Fruit fly (Drosophila melanogaster) whole organism, embryonic: ENCODE measurements around the gene CG7378.
A peak's percentile ranks its signal among the peaks of the same experiment; 100 is the strongest.

ENCODE experiments used
- Abd-B ChIP-seq: fragments of 200-800 bp; sonication (Bioruptor generic); optimal IDR thresholded peaks from 2 replicates; lab custom pipeline; 2018; ENCODE audit warnings: missing biosample characterization, mild to moderate bottlenecking, missing genetic modification characterization, moderate library complexity
- Antp ChIP-seq: fragments of 200-800 bp; sonication (Bioruptor generic); optimal IDR thresholded peaks from 3 replicates; lab custom pipeline; 2016; ENCODE audit warnings: missing biosample characterization, missing genetic modification characterization
- BtbVII ChIP-seq: fragments of 200-800 bp; sonication (Bioruptor generic); optimal IDR thresholded peaks from 3 replicates; lab custom pipeline; 2017; ENCODE audit warnings: missing biosample characterization, mild to moderate bottlenecking, missing genetic modification characterization
- CG10147 ChIP-seq: fragments of 200-800 bp; sonication (Bioruptor generic); optimal IDR thresholded peaks from 2 replicates; lab custom pipeline; 2019; ENCODE audit warnings: missing biosample characterization, mild to moderate bottlenecking, missing genetic modification characterization, moderate library complexity
- CG10654 ChIP-seq: fragments of 200-800 bp; sonication (Bioruptor generic); optimal IDR thresholded peaks from 2 replicates; lab custom pipeline; 2016; ENCODE audit warnings: missing biosample characterization, missing genetic modification characterization
- CG11504 ChIP-seq: fragments of 200-800 bp; sonication (Bioruptor generic); optimal IDR thresholded peaks from 3 replicates; lab custom pipeline; 2019; ENCODE audit warnings: missing biosample characterization, mild to moderate bottlenecking, missing genetic modification characterization, moderate library complexity
- CG12071 ChIP-seq: fragments of 200-800 bp; sonication (Bioruptor generic); optimal IDR thresholded peaks from 3 replicates; lab custom pipeline; 2018; ENCODE audit warnings: missing biosample characterization, mild to moderate bottlenecking, missing genetic modification characterization
- CG12391 ChIP-seq: fragments of 200-800 bp; sonication (Bioruptor generic); optimal IDR thresholded peaks from 3 replicates; lab custom pipeline; 2018; ENCODE audit warnings: missing biosample characterization, mild to moderate bottlenecking, missing genetic modification characterization, moderate library complexity
- CG13296 ChIP-seq: fragments of 200-800 bp; sonication (Bioruptor generic); optimal IDR thresholded peaks from 3 replicates; lab custom pipeline; 2018; ENCODE audit warnings: missing biosample characterization, mild to moderate bottlenecking, missing genetic modification characterization
- CG13624 ChIP-seq: fragments of 200-800 bp; sonication (Bioruptor generic); optimal IDR thresholded peaks from 2 replicates; lab custom pipeline; 2016; ENCODE audit warnings: missing biosample characterization, missing genetic modification characterization
- CG1602 ChIP-seq: fragments of 200-800 bp; sonication (Bioruptor generic); optimal IDR thresholded peaks from 3 replicates; lab custom pipeline; 2016; ENCODE audit warnings: missing biosample characterization, missing genetic modification characterization
- CG16815 ChIP-seq: fragments of 200-800 bp; sonication (Bioruptor generic); optimal IDR thresholded peaks from 3 replicates; lab custom pipeline; 2017; ENCODE audit warnings: missing biosample characterization, mild to moderate bottlenecking, missing genetic modification characterization
- CG17359 ChIP-seq: fragments of 200-800 bp; sonication (Bioruptor generic); optimal IDR thresholded peaks from 3 replicates; lab custom pipeline; 2018; ENCODE audit warnings: missing biosample characterization, mild to moderate bottlenecking, missing genetic modification characterization, moderate library complexity
- CG18476 ChIP-seq: fragments of 200-800 bp; sonication (Bioruptor generic); optimal IDR thresholded peaks from 2 replicates; lab custom pipeline; 2016; ENCODE audit warnings: missing biosample characterization, mild to moderate bottlenecking, missing genetic modification characterization
- CG18599 ChIP-seq: fragments of 200-800 bp; sonication (Bioruptor generic); optimal IDR thresholded peaks from 3 replicates; lab custom pipeline; 2017; ENCODE audit warnings: missing biosample characterization, missing genetic modification characterization, mild to moderate bottlenecking, moderate library complexity, missing genetic modification reagents
- CG2712 ChIP-seq: fragments of 200-800 bp; optimal IDR thresholded peaks from 3 replicates; lab custom pipeline; 2019; ENCODE audit warnings: missing biosample characterization, mild to moderate bottlenecking, missing genetic modification characterization, moderate library complexity
- CG3281 ChIP-seq: fragments of 200-800 bp; sonication (Bioruptor generic); optimal IDR thresholded peaks from 3 replicates; lab custom pipeline; 2017; ENCODE audit warnings: missing biosample characterization, mild to moderate bottlenecking, missing genetic modification characterization
- CG4424 ChIP-seq: fragments of 200-800 bp; sonication (Bioruptor generic); optimal IDR thresholded peaks from 3 replicates; lab custom pipeline; 2016; ENCODE audit warnings: missing biosample characterization, missing genetic modification characterization
- CG7372 ChIP-seq: fragments of 200-800 bp; sonication (Bioruptor generic); IDR thresholded peaks from 2 replicates; pipeline ENCODE4 v1.3.6; 2022; ENCODE audit warnings: missing biosample characterization, missing genetic modification characterization
- CG7786 ChIP-seq: fragments of 200-800 bp; sonication (Bioruptor generic); optimal IDR thresholded peaks from 2 replicates; lab custom pipeline; 2016; ENCODE audit warnings: missing biosample characterization, missing genetic modification characterization
- CG7839 ChIP-seq: fragments of 200-800 bp; sonication (Bioruptor generic); optimal IDR thresholded peaks from 3 replicates; lab custom pipeline; 2018; ENCODE audit warnings: missing biosample characterization, mild to moderate bottlenecking, missing genetic modification characterization, moderate library complexity
- CG8281 ChIP-seq: fragments of 200-800 bp; sonication (Bioruptor generic); optimal IDR thresholded peaks from 2 replicates; lab custom pipeline; 2018; ENCODE audit warnings: missing biosample characterization, mild to moderate bottlenecking, missing genetic modification characterization, moderate library complexity
- CG9215 ChIP-seq: fragments of 200-800 bp; sonication (Bioruptor generic); IDR thresholded peaks from 2 replicates; pipeline ENCODE4 v1.3.6; 2022; ENCODE audit warnings: missing biosample characterization, missing genetic modification characterization
- CkIIα-i1 ChIP-seq: fragments of 200-800 bp; sonication (Bioruptor generic); IDR thresholded peaks from 2 replicates; pipeline ENCODE4 v1.3.6; 2022; ENCODE audit warnings: missing biosample characterization, missing genetic modification characterization
- E2f2 ChIP-seq: fragments of 200-800 bp; sonication (Bioruptor generic); IDR thresholded peaks from 2 replicates; pipeline ENCODE4 v1.3.6; 2022; ENCODE audit warnings: missing biosample characterization, missing genetic modification characterization
- Eip74EF ChIP-seq, 2 experiments: fragments of 200-800 bp in 1 of 2; fragments of >200 bp in 1 of 2; sonication (Bioruptor generic) in 1 of 2; optimal IDR thresholded peaks; 2 replicates each; lab custom pipeline; 2017 to 2019; ENCODE audit warnings: missing biosample characterization in 2 of 2, missing genetic modification characterization in 2 of 2, mild to moderate bottlenecking in 1 of 2, moderate library complexity in 1 of 2
- Ets97D ChIP-seq: fragments of 200-800 bp; sonication (Bioruptor generic); optimal IDR thresholded peaks from 3 replicates; lab custom pipeline; 2016; ENCODE audit warnings: missing biosample characterization, missing genetic modification characterization
- GATAe ChIP-seq: fragments of 200-800 bp; sonication (Bioruptor generic); conservative IDR thresholded peaks from 2 replicates; pipeline ENCODE4 v1.3.6; 2022; ENCODE audit warnings: missing biosample characterization, missing genetic modification characterization
- Hey ChIP-seq: fragments of 200-800 bp; sonication (Bioruptor generic); optimal IDR thresholded peaks from 3 replicates; lab custom pipeline; 2018; ENCODE audit warnings: missing biosample characterization, mild to moderate bottlenecking, missing genetic modification characterization
- Hr78 ChIP-seq, 2 experiments: fragments of 200-800 bp in 1 of 2; fragments of >200 bp in 1 of 2; sonication (Bioruptor generic) in 1 of 2; optimal IDR thresholded peaks; 2 replicates each; lab custom pipeline; 2017 to 2019; ENCODE audit warnings: missing biosample characterization in 2 of 2, missing genetic modification characterization in 2 of 2, mild to moderate bottlenecking in 1 of 2, moderate library complexity in 1 of 2
- Jarid2 ChIP-seq: fragments of 200-800 bp; sonication (Bioruptor generic); optimal IDR thresholded peaks from 3 replicates; lab custom pipeline; 2017; ENCODE audit warnings: mild to moderate bottlenecking, missing biosample characterization, missing genetic modification reagents, missing genetic modification characterization
- Ravus ChIP-seq: fragments of 200-800 bp; sonication (Bioruptor generic); IDR thresholded peaks from 2 replicates; pipeline ENCODE4 v1.3.6; 2022; ENCODE audit warnings: missing biosample characterization, missing genetic modification characterization
- dmrt11E ChIP-seq: fragments of 200-800 bp; sonication (Bioruptor generic); optimal IDR thresholded peaks from 3 replicates; lab custom pipeline; 2018; ENCODE audit warnings: missing biosample characterization, mild to moderate bottlenecking, missing genetic modification characterization, moderate library complexity
- dmrt99B ChIP-seq: fragments of 200-800 bp; sonication (Bioruptor generic); optimal IDR thresholded peaks from 2 replicates; lab custom pipeline; 2018; ENCODE audit warnings: missing biosample characterization, mild to moderate bottlenecking, missing genetic modification characterization, moderate library complexity
- ftz-f1 ChIP-seq: fragments of 200-800 bp; sonication (Bioruptor generic); optimal IDR thresholded peaks from 2 replicates; lab custom pipeline; 2016; ENCODE audit warnings: missing biosample characterization, missing genetic modification characterization
- gem ChIP-seq: fragments of 200-800 bp; sonication (Bioruptor generic); optimal IDR thresholded peaks from 2 replicates; lab custom pipeline; 2019; ENCODE audit warnings: missing biosample characterization, mild to moderate bottlenecking, missing genetic modification characterization, moderate library complexity
- grau ChIP-seq: fragments of 200-800 bp; optimal IDR thresholded peaks from 3 replicates; lab custom pipeline; 2019; ENCODE audit warnings: missing biosample characterization, mild to moderate bottlenecking, missing genetic modification characterization, moderate library complexity
- lab ChIP-seq: fragments of 200-800 bp; sonication (Bioruptor generic); optimal IDR thresholded peaks from 3 replicates; lab custom pipeline; 2017; ENCODE audit warnings: missing biosample characterization, missing genetic modification characterization, mild to moderate bottlenecking, moderate library complexity, missing genetic modification reagents
- lmd ChIP-seq: fragments of 200-800 bp; sonication (Bioruptor generic); IDR thresholded peaks from 2 replicates; pipeline ENCODE4 v1.3.6; 2022; ENCODE audit warnings: missing biosample characterization, missing genetic modification characterization
- org-1 ChIP-seq: fragments of 200-800 bp; sonication (Bioruptor generic); optimal IDR thresholded peaks from 2 replicates; lab custom pipeline; 2017; ENCODE audit warnings: missing biosample characterization, missing genetic modification characterization
- pb ChIP-seq: fragments of 200-800 bp; sonication (Bioruptor generic); optimal IDR thresholded peaks from 3 replicates; lab custom pipeline; 2016; ENCODE audit warnings: missing biosample characterization, missing genetic modification characterization
- phol ChIP-seq: fragments of 200-800 bp; sonication (Bioruptor generic); optimal IDR thresholded peaks from 3 replicates; lab custom pipeline; 2018; ENCODE audit warnings: missing biosample characterization, mild to moderate bottlenecking, missing genetic modification characterization, moderate library complexity
- pum ChIP-seq: fragments of 200-800 bp; sonication (Bioruptor generic); optimal IDR thresholded peaks from 2 replicates; lab custom pipeline; 2016; ENCODE audit warnings: missing biosample characterization, missing genetic modification characterization
- schlank ChIP-seq: fragments of 200-800 bp; sonication (Bioruptor generic); optimal IDR thresholded peaks from 2 replicates; lab custom pipeline; 2018; ENCODE audit warnings: missing biosample characterization, mild to moderate bottlenecking, missing genetic modification characterization
- sens ChIP-seq: fragments of 200-800 bp; sonication (Bioruptor generic); peaks from one replicate; lab custom pipeline; 2016; ENCODE audit warnings: missing biosample characterization, missing genetic modification characterization
- sna ChIP-seq: fragments of 200-800 bp; sonication (Bioruptor generic); IDR thresholded peaks from 2 replicates; pipeline ENCODE4 v1.3.6; 2022; ENCODE audit warnings: missing biosample characterization, missing genetic modification characterization; ENCODE audit not compliant: partially characterized antibody
- sug ChIP-seq: fragments of 200-800 bp; optimal IDR thresholded peaks from 2 replicates; lab custom pipeline; 2019; ENCODE audit warnings: missing biosample characterization, mild to moderate bottlenecking, missing genetic modification characterization, moderate library complexity
- zen ChIP-seq: fragments of 200-800 bp; sonication (Bioruptor generic); optimal IDR thresholded peaks from 3 replicates; lab custom pipeline; 2018; ENCODE audit warnings: missing biosample characterization, mild to moderate bottlenecking, missing genetic modification characterization, moderate library complexity
- zf30C ChIP-seq: fragments of 200-800 bp; sonication (Bioruptor generic); optimal IDR thresholded peaks from 3 replicates; lab custom pipeline; 2018; ENCODE audit warnings: missing biosample characterization, mild to moderate bottlenecking, missing genetic modification characterization

CG7378 gene

dm6 chrX:18899835-18900460 is at the start of gene CG7378 (continued):
- TF ChIP-seq CkIIα-i1 (GFP tag; lab: Robert Waterston, UW): no peak
- peak; percentile 5 for TF ChIP-seq CG17359 (tag; lab: Kevin White, UChicago)
- peak; percentile 29 for TF ChIP-seq gem (tag; lab: Kevin White, UChicago)
- TF ChIP-seq sug (tag; lab: Kevin White, UChicago): peak; percentile 69
- TF ChIP-seq sna: no peak
- TF ChIP-seq CG8281 (tag; lab: Kevin White, UChicago): peak; percentile 7
- TF ChIP-seq CG10654 (GFP tag; lab: Kevin White, UChicago): peak; percentile 8
- peak; percentile 45 for TF ChIP-seq org-1 (GFP tag; lab: Kevin White, UChicago)
- peak; percentile 61 for TF ChIP-seq CG10147
- peak; percentile 48 for TF ChIP-seq BtbVII (GFP tag; lab: Kevin White, UChicago)
- peak; percentile 34; the same call in 1 of the 2 replicates for TF ChIP-seq CG9215 (GFP tag; lab: Robert Waterston, UW)
- TF ChIP-seq zen (tag; lab: Kevin White, UChicago): no peak
- no peak for TF ChIP-seq Hr78 (GFP tag; optimal IDR thresholded peaks at IDR 0.05; lab: Kevin White, UChicago)
- TF ChIP-seq lmd (GFP tag; lab: Robert Waterston, UW): peak; percentile 7; the same call in 1 of the 2 replicates
- peak; percentile 15 for TF ChIP-seq CG18476 (GFP tag; lab: Kevin White, UChicago)
- TF ChIP-seq dmrt99B (tag; lab: Kevin White, UChicago): peak; percentile 56
- TF ChIP-seq CG1602 (GFP tag; lab: Kevin White, UChicago): no peak
- TF ChIP-seq Jarid2 (GFP tag; lab: Kevin White, UChicago): peak; percentile 7
- TF ChIP-seq CG16815 (GFP tag; lab: Kevin White, UChicago): no peak
- TF ChIP-seq GATAe (GFP tag; lab: Robert Waterston, UW): no peak
- peak; percentile 22 for TF ChIP-seq Antp (GFP tag; lab: Kevin White, UChicago)
- peak; percentile 31 for TF ChIP-seq zf30C (GFP tag; lab: Kevin White, UChicago)
- TF ChIP-seq Abd-B (GFP tag; lab: Kevin White, UChicago): peak; percentile 12
- TF ChIP-seq Ets97D (GFP tag; lab: Kevin White, UChicago): peak; percentile 25
- TF ChIP-seq E2f2 (GFP tag; lab: Robert Waterston, UW): 0 out of 2 replicates have a peak, but pooled peaks have one; percentile 7
- peak; percentile 14 for TF ChIP-seq phol (tag; lab: Kevin White, UChicago)
- no peak for TF ChIP-seq CG7372 (GFP tag; lab: Robert Waterston, UW)
- TF ChIP-seq CG12391 (tag; lab: Kevin White, UChicago): peak; percentile 26
- TF ChIP-seq CG7786 (GFP tag; lab: Kevin White, UChicago): peak; percentile 4
- TF ChIP-seq ftz-f1 (GFP tag; lab: Kevin White, UChicago): no peak
- peak in 1 of 2 experiments; percentile 14 for TF ChIP-seq Eip74EF (GFP tag; optimal IDR thresholded peaks at IDR 0.05; lab: Kevin White, UChicago)
- TF ChIP-seq CG13624 (GFP tag; lab: Kevin White, UChicago): peak; percentile 10
- no peak for TF ChIP-seq Hey (tag; lab: Kevin White, UChicago)
- peak; percentile 55 for TF ChIP-seq CG18599 (GFP tag; lab: Kevin White, UChicago)
- TF ChIP-seq CG11504 (tag; lab: Kevin White, UChicago): peak; percentile 71
- TF ChIP-seq grau: peak; percentile 40
- peak; percentile 3 for TF ChIP-seq CG13296 (GFP tag; lab: Kevin White, UChicago)
- no peak for TF ChIP-seq Ravus (GFP tag; lab: Robert Waterston, UW)
- peak; percentile 71 for TF ChIP-seq CG7839 (tag; lab: Kevin White, UChicago)
- TF ChIP-seq pb (GFP tag; lab: Kevin White, UChicago): peak; percentile 8
- peak; percentile 41 for TF ChIP-seq lab
- peak; percentile 32 for TF ChIP-seq pum (GFP tag; lab: Kevin White, UChicago)
- peak; percentile 24 for TF ChIP-seq CG2712 (tag; lab: Kevin White, UChicago)
- TF ChIP-seq dmrt11E: no peak
- peak; percentile 53 for TF ChIP-seq CG3281 (GFP tag; lab: Kevin White, UChicago)
- peak; percentile 90 for TF ChIP-seq sens (GFP tag; lab: Kevin White, UChicago)
- TF ChIP-seq schlank: no peak
- TF ChIP-seq CG12071 (GFP tag; lab: Kevin White, UChicago): no peak
- TF ChIP-seq CG4424 (GFP tag; lab: Kevin White, UChicago): no peak
